Worm (Caenorhabditis elegans): ENCODE results near the gene dylt-3.

Gene dylt-3

DNA sequence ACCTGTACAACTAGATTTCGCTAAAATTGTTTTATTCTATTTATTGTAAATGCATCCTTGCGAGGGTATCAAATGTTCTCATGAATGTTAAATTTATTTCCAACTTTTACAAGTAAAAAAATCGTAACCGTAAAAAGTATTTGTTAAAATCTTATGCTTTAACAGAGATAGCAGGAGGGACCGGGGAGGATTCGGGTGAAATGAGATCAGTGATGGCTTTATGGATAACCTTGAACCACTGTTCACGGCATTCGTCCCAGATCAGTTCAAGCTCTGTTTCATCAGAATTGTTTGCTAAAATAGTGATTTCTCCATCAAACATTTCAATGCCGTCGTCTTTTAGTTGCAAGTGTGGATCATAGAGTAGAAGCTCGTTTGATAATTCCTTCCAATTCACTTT is 40.4 kb upstream of the dylt-3 start (continued):
- TF ChIP-seq Y53G8AR.9 (GFP tag; conservative IDR thresholded peaks at IDR 0.05) = no peak
- TF ChIP-seq sea-2 (GFP tag; IDR thresholded peaks at IDR 0.05) = no peak
- TF ChIP-seq ztf-22 (GFP tag; optimal IDR thresholded peaks at IDR 0.05) = no peak
- TF ChIP-seq attf-5 (GFP tag; optimal IDR thresholded peaks at IDR 0.05) = no peak
- TF ChIP-seq rec-8 (tag; optimal IDR thresholded peaks at IDR 0.05) = no peak
- TF ChIP-seq lin-40 (tag; optimal IDR thresholded peaks at IDR 0.05) = no peak
- TF ChIP-seq attf-3 (GFP tag; conservative IDR thresholded peaks at IDR 0.05) = no peak
- TF ChIP-seq ceh-58 (GFP tag; IDR thresholded peaks at IDR 0.05) = no peak
- no peak for TF ChIP-seq bed-2 (GFP tag; IDR thresholded peaks at IDR 0.05)
- no peak for TF ChIP-seq nfya-1 (tag; optimal IDR thresholded peaks at IDR 0.05; ENCODE audit: borderline replicate concordance, insufficient read depth)
- TF ChIP-seq F57A8.1 (GFP tag; optimal IDR thresholded peaks at IDR 0.05) = no peak
- TF ChIP-seq let-607 (tag; optimal IDR thresholded peaks at IDR 0.05) = no peak
- 0 out of 2 replicates have a peak, but pooled peaks have one; percentile 14 for TF ChIP-seq ceh-100 (GFP tag; IDR thresholded peaks at IDR 0.05)
- TF ChIP-seq madf-6 (GFP tag; IDR thresholded peaks at IDR 0.05) = peak; percentile 36; the same call in 1 of the 2 replicates
- no peak for TF ChIP-seq aptf-2 (GFP tag; conservative IDR thresholded peaks at IDR 0.05)
- no peak for TF ChIP-seq F23B12.7 (tag; optimal IDR thresholded peaks at IDR 0.05; ENCODE audit: insufficient read depth)
- TF ChIP-seq C17E4.6 (GFP tag; IDR thresholded peaks at IDR 0.05) = no peak
- no peak for TF ChIP-seq pha-4 (tag; optimal IDR thresholded peaks at IDR 0.05)
- TF ChIP-seq pbrm-1 (GFP tag; IDR thresholded peaks at IDR 0.05) = 0 out of 2 replicates have a peak, but pooled peaks have one; percentile 37
- no peak for TF ChIP-seq T26A5.8 (tag; optimal IDR thresholded peaks at IDR 0.05)
- TF ChIP-seq K12H6.12 (tag; optimal IDR thresholded peaks at IDR 0.05) = no peak
- TF ChIP-seq Y79H2A.3 (GFP tag; conservative IDR thresholded peaks at IDR 0.05) = no peak
- no peak for TF ChIP-seq hsf-1 (GFP tag; IDR thresholded peaks at IDR 0.05)
- 0 out of 2 replicates have a peak, but pooled peaks have one; percentile 58 for TF ChIP-seq attf-6 (GFP tag; IDR thresholded peaks at IDR 0.05)
- TF ChIP-seq repo-1 (tag; optimal IDR thresholded peaks at IDR 0.05) = peak; percentile 15
- TF ChIP-seq tbx-9 (tag; optimal IDR thresholded peaks at IDR 0.05; ENCODE audit: borderline replicate concordance) = no peak
- peak; percentile 66; the same call in 1 of the 2 replicates for TF ChIP-seq B0336.3 (GFP tag; IDR thresholded peaks at IDR 0.05)
- no peak for TF ChIP-seq lin-54 (GFP tag; optimal IDR thresholded peaks at IDR 0.05)
- no peak for TF ChIP-seq ztf-25 (GFP tag; IDR thresholded peaks at IDR 0.05)
- TF ChIP-seq ccch-3 (GFP tag; optimal IDR thresholded peaks at IDR 0.05) = no peak
- no peak for TF ChIP-seq lin-35 (GFP tag; optimal IDR thresholded peaks at IDR 0.05)
- no peak for TF ChIP-seq snpc-4 (GFP tag; optimal IDR thresholded peaks at IDR 0.05)
- TF ChIP-seq snpc-4 (tag; optimal IDR thresholded peaks at IDR 0.05) = peak in 1 of 4 experiments; percentile 3
- TF ChIP-seq mxl-1 (tag; optimal IDR thresholded peaks at IDR 0.05) = no peak
- TF ChIP-seq gei-17 (GFP tag; optimal IDR thresholded peaks at IDR 0.05) = no peak
- TF ChIP-seq mel-28 (tag; optimal IDR thresholded peaks at IDR 0.05; ENCODE audit: borderline replicate concordance) = no peak
- no peak for TF ChIP-seq F33H1.4 (GFP tag; IDR thresholded peaks at IDR 0.05)
- no peak for TF ChIP-seq let-526 (GFP tag; IDR thresholded peaks at IDR 0.05)
- TF ChIP-seq unc-62 (GFP tag; optimal IDR thresholded peaks at IDR 0.05) = no peak
- no peak for TF ChIP-seq ceh-27 (GFP tag; optimal IDR thresholded peaks at IDR 0.05)
- TF ChIP-seq F39B2.1 (GFP tag; IDR thresholded peaks at IDR 0.05) = no peak
- no peak for TF ChIP-seq zfh-2 (GFP tag; conservative IDR thresholded peaks at IDR 0.05)
- TF ChIP-seq athp-1 (tag; optimal IDR thresholded peaks at IDR 0.05) = peak; percentile 22
- no peak for TF ChIP-seq egl-18 (GFP tag; IDR thresholded peaks at IDR 0.05)
- TF ChIP-seq madf-3 (GFP tag; IDR thresholded peaks at IDR 0.05) = no peak
- no peak for TF ChIP-seq ceh-91 (GFP tag; IDR thresholded peaks at IDR 0.05)
- TF ChIP-seq chd-7 (tag; optimal IDR thresholded peaks at IDR 0.05) = no peak
- TF ChIP-seq cebp-1 (GFP tag; IDR thresholded peaks at IDR 0.05) = no peak
- TF ChIP-seq cebp-1 (tag; optimal IDR thresholded peaks at IDR 0.05) = peak; percentile 41

Measured in whole organism, young adult.